Worm (Caenorhabditis elegans) whole organism, late embryonic: Measurements from ENCODE around the gene aagr-3.

ENCODE experiments used
- F13H6.1 ChIP-seq: sonication (generic microtip); optimal IDR thresholded peaks from 2 replicates; lab custom pipeline; 2016; ENCODE audit warnings: missing genetic modification characterization, missing compliant biosample characterization
- T23F11.4 ChIP-seq: fragments of 200-800 bp; sonication (Bioruptor generic); optimal IDR thresholded peaks from 2 replicates; lab custom pipeline; 2018; ENCODE audit warnings: mild to moderate bottlenecking, missing genetic modification characterization, missing compliant biosample characterization
- Y22D7AL.16 ChIP-seq: sonication (generic microtip); optimal IDR thresholded peaks from 2 replicates; lab custom pipeline; 2016; ENCODE audit warnings: missing genetic modification characterization, missing compliant biosample characterization
- ceh-18 ChIP-seq: sonication (generic microtip); optimal IDR thresholded peaks from 2 replicates; lab custom pipeline; 2016; ENCODE audit warnings: missing genetic modification characterization, missing compliant biosample characterization
- ceh-2 ChIP-seq: sonication (generic microtip); optimal IDR thresholded peaks from 2 replicates; lab custom pipeline; 2016; ENCODE audit warnings: missing genotype, missing genetic modification characterization, missing compliant biosample characterization
- ceh-34 ChIP-seq: sonication (generic microtip); optimal IDR thresholded peaks from 2 replicates; lab custom pipeline; 2016; ENCODE audit warnings: mild to moderate bottlenecking, missing genetic modification characterization, missing compliant biosample characterization
- ceh-45 ChIP-seq: fragments of 200-800 bp; sonication (Bioruptor generic); IDR thresholded peaks from 2 replicates; pipeline ENCODE4 v1.3.6; 2022; ENCODE audit warnings: missing genetic modification reagents, missing genetic modification characterization, missing compliant biosample characterization
- ceh-48 ChIP-seq: sonication (generic microtip); optimal IDR thresholded peaks from 2 replicates; lab custom pipeline; 2016; ENCODE audit warnings: missing genetic modification characterization, inconsistent platforms, missing compliant biosample characterization
- ceh-9 ChIP-seq: sonication (generic microtip); optimal IDR thresholded peaks from 2 replicates; lab custom pipeline; 2016; ENCODE audit warnings: mild to moderate bottlenecking, missing genetic modification characterization, inconsistent platforms, missing compliant biosample characterization
- dmd-4 ChIP-seq: sonication (generic microtip); optimal IDR thresholded peaks from 2 replicates; lab custom pipeline; 2016; ENCODE audit warnings: borderline replicate concordance, missing genetic modification characterization, missing compliant biosample characterization
- dve-1 ChIP-seq: sonication (generic microtip); optimal IDR thresholded peaks from 2 replicates; lab custom pipeline; 2017; ENCODE audit warnings: antibody characterized with exemption, mild to moderate bottlenecking, missing genetic modification characterization, missing compliant biosample characterization
- elt-4 ChIP-seq: sonication (generic microtip); optimal IDR thresholded peaks from 2 replicates; lab custom pipeline; 2016; ENCODE audit warnings: missing genetic modification characterization, missing compliant biosample characterization
- ets-4 ChIP-seq: sonication (generic microtip); optimal IDR thresholded peaks from 2 replicates; lab custom pipeline; 2016; ENCODE audit warnings: missing genetic modification characterization, missing compliant biosample characterization
- eyg-1 ChIP-seq: sonication (generic microtip); optimal IDR thresholded peaks from 2 replicates; lab custom pipeline; 2016; ENCODE audit warnings: missing genotype, missing genetic modification characterization, missing compliant biosample characterization
- hlh-13 ChIP-seq: fragments of 200-800 bp; sonication (Bioruptor generic); optimal IDR thresholded peaks from 2 replicates; lab custom pipeline; 2018; ENCODE audit warnings: mild to moderate bottlenecking, missing genetic modification characterization, missing compliant biosample characterization
- hlh-15 ChIP-seq: sonication (generic microtip); optimal IDR thresholded peaks from 2 replicates; lab custom pipeline; 2016; ENCODE audit warnings: missing genetic modification characterization, missing compliant biosample characterization
- hlh-6 ChIP-seq: sonication (generic microtip); optimal IDR thresholded peaks from 2 replicates; lab custom pipeline; 2016; ENCODE audit warnings: missing genotype, missing genetic modification characterization, missing compliant biosample characterization
- lim-6 ChIP-seq: sonication (generic microtip); optimal IDR thresholded peaks from 2 replicates; lab custom pipeline; 2016; ENCODE audit warnings: missing genetic modification characterization, missing compliant biosample characterization
- madf-2 ChIP-seq: sonication (generic microtip); optimal IDR thresholded peaks from 2 replicates; lab custom pipeline; 2017; ENCODE audit warnings: missing genetic modification characterization, missing compliant biosample characterization
- mec-3 ChIP-seq: sonication (generic microtip); optimal IDR thresholded peaks from 2 replicates; lab custom pipeline; 2016; ENCODE audit warnings: borderline replicate concordance, missing genetic modification characterization, missing compliant biosample characterization
- nhr-232 ChIP-seq: sonication (generic microtip); optimal IDR thresholded peaks from 2 replicates; lab custom pipeline; 2016; ENCODE audit warnings: missing genetic modification characterization, missing compliant biosample characterization
- npax-4 ChIP-seq: sonication (generic microtip); optimal IDR thresholded peaks from 2 replicates; lab custom pipeline; 2016; ENCODE audit warnings: missing genetic modification characterization, missing compliant biosample characterization
- odd-2 ChIP-seq: sonication (generic microtip); optimal IDR thresholded peaks from 2 replicates; lab custom pipeline; 2017; ENCODE audit warnings: antibody characterized with exemption, mild to moderate bottlenecking, missing genetic modification characterization, missing compliant biosample characterization
- pag-3 ChIP-seq: sonication (generic microtip); optimal IDR thresholded peaks from 2 replicates; lab custom pipeline; 2016; ENCODE audit warnings: missing compliant biosample characterization, missing genetic modification characterization, borderline replicate concordance
- pat-9 ChIP-seq: fragments of 200-800 bp; sonication (Bioruptor generic); optimal IDR thresholded peaks from 2 replicates; lab custom pipeline; 2018; ENCODE audit warnings: mild to moderate bottlenecking, missing genetic modification characterization, moderate library complexity, missing compliant biosample characterization
- ref-2 ChIP-seq: sonication (generic microtip); optimal IDR thresholded peaks from 2 replicates; lab custom pipeline; 2016; ENCODE audit warnings: missing genetic modification characterization, missing compliant biosample characterization
- rnt-1 ChIP-seq: sonication (generic microtip); optimal IDR thresholded peaks from 2 replicates; lab custom pipeline; 2016; ENCODE audit warnings: missing genetic modification characterization, missing compliant biosample characterization
- sdc-2 ChIP-seq: sonication (generic microtip); optimal IDR thresholded peaks from 2 replicates; lab custom pipeline; 2016; ENCODE audit warnings: missing genotype, missing genetic modification characterization, missing compliant biosample characterization
- sox-4 ChIP-seq: sonication (generic microtip); optimal IDR thresholded peaks from 2 replicates; lab custom pipeline; 2017; ENCODE audit warnings: mild to moderate bottlenecking, missing genetic modification characterization, inconsistent platforms, missing compliant biosample characterization
- syd-9 ChIP-seq: sonication (generic microtip); optimal IDR thresholded peaks from 2 replicates; lab custom pipeline; 2016; ENCODE audit warnings: mild to moderate bottlenecking, missing genetic modification characterization, moderate library complexity, missing compliant biosample characterization
- tbx-2 ChIP-seq: sonication (generic microtip); optimal IDR thresholded peaks from 2 replicates; lab custom pipeline; 2016; ENCODE audit warnings: missing genetic modification characterization, missing compliant biosample characterization
- tbx-7 ChIP-seq: sonication (generic microtip); optimal IDR thresholded peaks from 2 replicates; lab custom pipeline; 2016; ENCODE audit warnings: missing genotype, missing genetic modification characterization, missing compliant biosample characterization
- unc-42 ChIP-seq: sonication (generic microtip); optimal IDR thresholded peaks from 2 replicates; lab custom pipeline; 2016; ENCODE audit warnings: missing genotype, missing genetic modification characterization, missing compliant biosample characterization
- unc-55 ChIP-seq: sonication (generic microtip); optimal IDR thresholded peaks from 2 replicates; lab custom pipeline; 2017; ENCODE audit warnings: missing biosample characterization, missing genetic modification reagents, missing genetic modification characterization
- unc-86 ChIP-seq: sonication (generic microtip); optimal IDR thresholded peaks from 2 replicates; lab custom pipeline; 2016; ENCODE audit warnings: missing genetic modification characterization, missing compliant biosample characterization
- zip-5 ChIP-seq: sonication (generic microtip); optimal IDR thresholded peaks from 2 replicates; lab custom pipeline; 2016; ENCODE audit warnings: missing genetic modification characterization, missing compliant biosample characterization
- ztf-16 ChIP-seq: sonication (generic microtip); optimal IDR thresholded peaks from 2 replicates; lab custom pipeline; 2017; ENCODE audit warnings: missing genetic modification characterization, missing compliant biosample characterization

Gene aagr-3

DNA sequence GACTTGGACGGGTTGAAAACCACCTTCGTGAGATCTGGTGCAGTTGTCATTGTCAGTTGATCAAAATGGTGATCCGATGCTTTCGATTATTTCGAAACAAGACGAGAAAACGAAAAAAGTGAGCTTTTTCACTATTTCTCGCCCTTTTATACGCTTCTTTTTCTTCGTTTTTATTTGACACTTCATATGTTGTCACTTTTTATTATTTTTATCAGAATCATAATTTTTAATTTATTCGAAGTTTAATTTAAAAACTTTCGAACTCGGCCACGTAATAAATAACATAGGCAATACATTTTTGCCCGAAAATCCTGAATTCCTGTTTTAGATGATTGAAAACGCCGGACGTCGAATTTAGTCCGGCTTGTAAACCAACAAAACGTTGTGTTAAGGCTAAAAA is 25.1 kb upstream of the aagr-3 start, which contains the start of gene F58E6.5:
TSS of gene F58E6.5 (minus strand) at position 101 of the 400 bp plus-strand sequence.
- TF ChIP-seq tbx-2 (tag; lab: Kevin White, UChicago), result no peak
- TF ChIP-seq unc-55 (GFP tag; lab: Kevin White, UChicago), result no peak
- no peak for TF ChIP-seq Y22D7AL.16
- no peak for TF ChIP-seq rnt-1
- TF ChIP-seq syd-9 (tag; lab: Kevin White, UChicago), result no peak

DNA sequence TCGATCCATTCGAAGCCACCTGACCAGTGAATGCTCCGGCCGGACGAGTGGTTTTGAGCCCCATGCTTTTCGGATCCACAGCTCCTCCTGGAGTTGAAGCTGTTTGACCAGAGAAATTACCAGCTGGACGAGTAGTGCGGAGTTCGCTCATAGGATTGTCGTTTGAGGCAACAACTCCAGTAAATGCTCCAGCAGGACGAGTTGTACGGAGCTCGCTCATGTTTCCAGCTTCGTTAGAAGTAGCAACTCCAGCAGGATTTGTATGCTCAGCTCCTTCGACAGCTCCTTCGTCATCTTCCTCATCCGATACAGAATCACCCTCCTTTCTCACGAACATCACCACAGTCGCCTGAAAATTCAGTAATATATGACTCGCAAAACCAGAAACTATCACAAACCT is 24.2 kb upstream of the aagr-3 start:
- TF ChIP-seq ztf-16 (no peak), tbx-2 (tag; lab: Kevin White, UChicago) (no peak), npax-4 (no peak), tbx-7 (tag; lab: Kevin White, UChicago) (no peak)
- TF ChIP-seq, all 69 proteins: peak for 0

DNA sequence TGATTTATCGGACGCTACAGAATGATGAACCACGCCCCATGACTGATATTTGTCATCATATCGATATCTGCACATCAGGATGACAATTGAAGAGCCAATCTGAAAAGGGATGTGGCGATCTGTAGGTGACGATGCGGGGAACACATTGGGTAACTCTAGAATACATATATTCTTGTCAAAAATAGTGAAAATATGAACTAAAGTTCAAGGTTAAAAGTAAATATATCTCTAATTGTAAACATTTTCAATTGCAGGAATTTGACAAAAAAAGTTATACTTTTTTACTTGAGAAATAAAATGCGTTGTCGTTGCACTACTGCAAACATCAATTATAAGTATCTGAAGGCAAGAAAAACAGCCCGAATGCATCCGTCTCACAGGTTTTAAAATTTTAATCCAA is 23.6 kb upstream of the aagr-3 start, which contains the start of gene F58E6.6:
TSS of gene F58E6.6 (minus strand) at position 101 of the 400 bp plus-strand sequence.
- TF ChIP-seq nhr-232 (tag; lab: Kevin White, UChicago) (no peak), ceh-9 (tag; lab: Kevin White, UChicago) (no peak), rnt-1 (no peak), Y22D7AL.16 (no peak), mec-3 (tag; lab: Kevin White, UChicago) (no peak), tbx-2 (tag; lab: Kevin White, UChicago) (no peak), npax-4 (no peak), unc-55 (GFP tag; lab: Kevin White, UChicago) (no peak), pat-9 (tag; lab: Kevin White, UChicago) (no peak), unc-86 (tag; lab: Kevin White, UChicago) (no peak), ceh-34 (tag; lab: Kevin White, UChicago) (no peak), ceh-48 (no peak), sox-4 (tag; lab: Kevin White, UChicago) (no peak), pag-3 (tag; lab: Kevin White, UChicago) (no peak), ceh-2 (tag; lab: Kevin White, UChicago) (no peak)

DNA sequence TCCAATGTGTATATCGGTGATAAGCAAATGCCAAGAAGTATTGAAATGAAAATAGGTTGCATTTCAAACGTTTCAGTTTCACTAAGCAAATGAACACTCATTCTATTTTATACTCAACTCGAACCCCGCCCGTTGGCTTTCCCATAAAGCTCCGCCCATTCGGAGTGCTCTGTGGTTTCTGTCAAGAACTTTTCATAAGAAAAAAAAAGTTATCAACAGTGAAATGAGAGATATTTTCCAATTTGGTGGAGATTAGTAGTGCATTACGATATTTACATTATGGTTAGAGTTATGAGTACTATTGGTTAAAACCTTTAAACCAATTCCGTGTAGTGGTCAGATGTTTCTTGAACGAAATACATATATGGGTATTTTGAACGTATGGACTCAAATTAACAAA is 21.0 kb upstream of the aagr-3 start, which contains the start of gene F58E6.4:
TSS of gene F58E6.4 (minus strand) at position 101 of the 400 bp plus-strand sequence.
- TF ChIP-seq Y22D7AL.16, result no peak
- no peak for TF ChIP-seq pat-9 (tag; lab: Kevin White, UChicago)
- TF ChIP-seq ztf-16, result no peak
- TF ChIP-seq dve-1 (tag; lab: Kevin White, UChicago), result no peak
- no peak for TF ChIP-seq ceh-34 (tag; lab: Kevin White, UChicago)
- TF ChIP-seq eyg-1 (tag; lab: Kevin White, UChicago), result no peak
- TF ChIP-seq ceh-18, result no peak
- no peak for TF ChIP-seq hlh-15 (tag; lab: Kevin White, UChicago)
- no peak for TF ChIP-seq ceh-45 (GFP tag; lab: Robert Waterston, UW)
- TF ChIP-seq nhr-232 (tag; lab: Kevin White, UChicago), result no peak
- TF ChIP-seq odd-2, result no peak
- no peak for TF ChIP-seq hlh-6 (tag; lab: Kevin White, UChicago)
- TF ChIP-seq hlh-13, result no peak
- TF ChIP-seq ceh-9 (tag; lab: Kevin White, UChicago), result no peak
- TF ChIP-seq mec-3 (tag; lab: Kevin White, UChicago), result no peak
- TF ChIP-seq ref-2, result no peak
- no peak for TF ChIP-seq lim-6 (tag; lab: Kevin White, UChicago)
- no peak for TF ChIP-seq elt-4 (tag; lab: Kevin White, UChicago)
- TF ChIP-seq madf-2 (tag; lab: Kevin White, UChicago), result no peak

DNA sequence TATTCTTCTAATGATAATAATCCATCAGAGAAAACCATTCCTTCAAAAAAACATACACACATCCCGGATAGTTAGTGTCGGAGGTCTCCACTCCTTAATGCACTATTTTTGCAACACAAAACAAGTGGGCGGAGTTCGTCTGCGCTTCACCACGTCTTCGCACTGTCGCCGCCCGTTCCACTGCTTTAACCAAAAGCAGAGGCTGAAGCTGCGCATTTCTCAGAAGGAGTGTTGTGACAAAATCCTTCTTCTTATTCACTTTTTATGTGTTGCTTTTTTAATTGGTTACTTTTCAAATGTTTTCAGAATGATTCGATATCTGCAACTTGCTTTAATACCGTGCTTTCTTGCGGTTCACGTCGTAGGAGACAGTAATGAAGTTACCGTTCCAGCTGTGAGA is 15.6 kb upstream of the aagr-3 start, which contains the start of gene F58E6.13:
TSS of gene F58E6.13 (plus strand) at position 301 of the 400 bp plus-strand sequence.
- TF ChIP-seq zip-5 (tag; lab: Kevin White, UChicago), result no peak
- TF ChIP-seq elt-4 (tag; lab: Kevin White, UChicago), result no peak
- no peak for TF ChIP-seq unc-42 (tag; lab: Kevin White, UChicago)
- no peak for TF ChIP-seq unc-55 (GFP tag; lab: Kevin White, UChicago)
- TF ChIP-seq sox-4 (tag; lab: Kevin White, UChicago), result no peak
- TF ChIP-seq dmd-4, result no peak
- TF ChIP-seq T23F11.4 (GFP tag; lab: Kevin White, UChicago), result no peak
- no peak for TF ChIP-seq hlh-15 (tag; lab: Kevin White, UChicago)
- no peak for TF ChIP-seq ets-4
- TF ChIP-seq sdc-2 (tag; lab: Kevin White, UChicago), result no peak
- no peak for TF ChIP-seq F13H6.1
